Worm (Caenorhabditis elegans) whole organism, L1 larva: ENCODE data around the gene ZC317.7.

Experiments
- C04F5.9 ChIP-seq: sonication (generic microtip); optimal IDR thresholded peaks from 2 replicates; lab custom pipeline; 2016; ENCODE audit warnings: missing genetic modification characterization, missing compliant biosample characterization
- C34B4.2 ChIP-seq: sonication (generic microtip); optimal IDR thresholded peaks from 2 replicates; lab custom pipeline; 2017; ENCODE audit warnings: mild to moderate bottlenecking, missing genetic modification characterization, missing compliant biosample characterization
- F16B12.6 ChIP-seq: fragments of 150-350 bp; optimal IDR thresholded peaks from 2 replicates; lab custom pipeline; 2014; ENCODE audit warnings: missing biosample characterization, missing genetic modification characterization
- aha-1 ChIP-seq: fragments of 150-350 bp; optimal IDR thresholded peaks from 2 replicates; lab custom pipeline; 2014; ENCODE audit warnings: missing biosample characterization, missing genetic modification characterization
- alr-1 ChIP-seq: fragments of 200-800 bp; sonication (Bioruptor generic); optimal IDR thresholded peaks from 2 replicates; lab custom pipeline; 2018; ENCODE audit warnings: borderline replicate concordance, mild to moderate bottlenecking, missing genetic modification characterization, missing compliant biosample characterization
- aly-2 ChIP-seq: fragments of 150-350 bp; optimal IDR thresholded peaks from 2 replicates; lab custom pipeline; 2014; ENCODE audit warnings: missing biosample characterization, missing genetic modification characterization
- blmp-1 ChIP-seq: fragments of 150-350 bp; optimal IDR thresholded peaks from 2 replicates; lab custom pipeline; 2014; ENCODE audit warnings: missing biosample characterization, missing genetic modification characterization
- ceh-8 ChIP-seq: fragments of 200-800 bp; sonication (Bioruptor generic); optimal IDR thresholded peaks from 2 replicates; lab custom pipeline; 2018; ENCODE audit warnings: mild to moderate bottlenecking, missing genetic modification characterization, moderate library complexity, missing compliant biosample characterization
- ceh-90 ChIP-seq: sonication (generic microtip); optimal IDR thresholded peaks from 2 replicates; lab custom pipeline; 2016; ENCODE audit warnings: missing genetic modification characterization, missing compliant biosample characterization
- ces-1 ChIP-seq: fragments of 150-350 bp; optimal IDR thresholded peaks from 2 replicates; lab custom pipeline; 2014; ENCODE audit warnings: missing biosample characterization, missing genetic modification reagents, missing genetic modification characterization
- dpl-1 ChIP-seq, 3 experiments: fragments of 150-350 bp in 2 of 3; sonication (generic microtip) in 1 of 3; optimal IDR thresholded peaks; 2 replicates each; lab custom pipeline; 2014 to 2017; ENCODE audit warnings: missing biosample characterization in 3 of 3, missing genetic modification characterization in 3 of 3, missing genetic modification reagents in 3 of 3
- efl-1 ChIP-seq, 4 experiments: fragments of 150-350 bp; optimal IDR thresholded peaks in 3 of 4; peaks in 1 of 4; 1 replicate in 1 of 4; 2 replicates in 3 of 4; lab custom pipeline; 2014; ENCODE audit warnings: missing biosample characterization in 2 of 4, missing genetic modification characterization in 2 of 4, missing genetic modification reagents in 2 of 4
- egl-13 ChIP-seq: sonication (generic microtip); optimal IDR thresholded peaks from 2 replicates; lab custom pipeline; 2016; ENCODE audit warnings: missing genotype, missing genetic modification reagents, missing genetic modification characterization, missing compliant biosample characterization
- elt-2 ChIP-seq: sonication (generic microtip); optimal IDR thresholded peaks from 2 replicates; lab custom pipeline; 2016; ENCODE audit warnings: missing genetic modification characterization, mild to moderate bottlenecking, inconsistent platforms, missing compliant biosample characterization, missing genetic modification reagents
- elt-3 ChIP-seq, 6 experiments: fragments of 150-350 bp in 1 of 6; sonication (generic microtip); optimal IDR thresholded peaks; 2 replicates each; lab custom pipeline; 2017 to 2018; ENCODE audit warnings: missing biosample characterization in 6 of 6, missing genetic modification characterization in 6 of 6, inconsistent platforms in 1 of 6
- ets-5 ChIP-seq: fragments of 200-800 bp; sonication (Bioruptor generic); IDR thresholded peaks from 2 replicates; pipeline ENCODE4 v1.3.6; 2022; ENCODE audit warnings: missing genetic modification characterization, missing compliant biosample characterization
- fos-1 ChIP-seq: fragments of 150-350 bp; optimal IDR thresholded peaks from 2 replicates; lab custom pipeline; 2014; ENCODE audit warnings: missing biosample characterization, missing genetic modification characterization
- hlh-4 ChIP-seq: sonication (generic microtip); optimal IDR thresholded peaks from 2 replicates; lab custom pipeline; 2016; ENCODE audit warnings: mild to moderate bottlenecking, missing genetic modification characterization, missing compliant biosample characterization
- irx-1 ChIP-seq: sonication (generic microtip); optimal IDR thresholded peaks from 2 replicates; lab custom pipeline; 2016; ENCODE audit warnings: missing genetic modification characterization, missing compliant biosample characterization
- jun-1 ChIP-seq: fragments of 150-350 bp; optimal IDR thresholded peaks from 2 replicates; lab custom pipeline; 2014; ENCODE audit warnings: missing biosample characterization, missing genetic modification reagents, missing genetic modification characterization
- lin-13 ChIP-seq: fragments of 150-350 bp; optimal IDR thresholded peaks from 2 replicates; lab custom pipeline; 2014; ENCODE audit warnings: missing biosample characterization, missing genetic modification reagents, missing genetic modification characterization
- lin-14 ChIP-seq: fragments of 200-800 bp; sonication (Bioruptor generic); optimal IDR thresholded peaks from 2 replicates; lab custom pipeline; 2018; ENCODE audit warnings: mild to moderate bottlenecking, missing genetic modification characterization, moderate library complexity, missing compliant biosample characterization
- lin-35 ChIP-seq, 2 experiments: fragments of 150-350 bp; optimal IDR thresholded peaks; 2 replicates each; lab custom pipeline; 2014; ENCODE audit warnings: missing biosample characterization in 2 of 2, missing genetic modification characterization in 2 of 2, missing genetic modification reagents in 2 of 2
- lin-39 ChIP-seq: fragments of 150-350 bp; optimal IDR thresholded peaks from 2 replicates; lab custom pipeline; 2014; ENCODE audit warnings: missing biosample characterization, missing genetic modification reagents, missing genetic modification characterization
- lsy-2 ChIP-seq, 2 experiments: fragments of 150-350 bp; optimal IDR thresholded peaks; 2 replicates each; lab custom pipeline; 2014; ENCODE audit warnings: missing biosample characterization in 2 of 2, missing genetic modification characterization in 2 of 2
- mab-9 ChIP-seq: fragments of 200-800 bp; sonication (Bioruptor generic); IDR thresholded peaks from 2 replicates; pipeline ENCODE4 v1.3.6; 2022; ENCODE audit warnings: missing genetic modification reagents, missing genetic modification characterization, missing compliant biosample characterization
- mdl-1 ChIP-seq, 2 experiments: fragments of 150-350 bp; optimal IDR thresholded peaks; 2 replicates each; lab custom pipeline; 2014 to 2017; ENCODE audit warnings: missing biosample characterization in 2 of 2, missing genetic modification characterization in 2 of 2, inconsistent platforms in 1 of 2
- mef-2 ChIP-seq: fragments of 150-350 bp; optimal IDR thresholded peaks from 2 replicates; lab custom pipeline; 2014; ENCODE audit warnings: missing biosample characterization, missing genetic modification characterization
- mep-1 ChIP-seq: fragments of 150-350 bp; optimal IDR thresholded peaks from 2 replicates; lab custom pipeline; 2014; ENCODE audit warnings: missing biosample characterization, missing genetic modification characterization
- nhr-12 ChIP-seq: sonication (generic microtip); optimal IDR thresholded peaks from 2 replicates; lab custom pipeline; 2017; ENCODE audit warnings: missing biosample characterization, missing genetic modification characterization
- nhr-20 ChIP-seq: sonication (generic microtip); optimal IDR thresholded peaks from 2 replicates; lab custom pipeline; 2016; ENCODE audit warnings: mild to moderate bottlenecking, missing genetic modification characterization, missing compliant biosample characterization
- nhr-237 ChIP-seq: fragments of 150-350 bp; optimal IDR thresholded peaks from 2 replicates; lab custom pipeline; 2014; ENCODE audit warnings: missing biosample characterization, missing genetic modification characterization
- nhr-28 ChIP-seq: fragments of 150-350 bp; optimal IDR thresholded peaks from 2 replicates; lab custom pipeline; 2014; ENCODE audit warnings: missing biosample characterization, missing genetic modification characterization
- nhr-47 ChIP-seq: sonication (generic microtip); optimal IDR thresholded peaks from 2 replicates; lab custom pipeline; 2016; ENCODE audit warnings: mild to moderate bottlenecking, missing genetic modification characterization, moderate library complexity, missing compliant biosample characterization
- nhr-71 ChIP-seq: sonication (generic microtip); optimal IDR thresholded peaks from 2 replicates; lab custom pipeline; 2016; ENCODE audit warnings: mild to moderate bottlenecking, missing genetic modification characterization, moderate library complexity, missing compliant biosample characterization
- nhr-85 ChIP-seq: sonication (generic microtip); peaks from one replicate; lab custom pipeline; 2016; ENCODE audit warnings: missing genetic modification characterization, inconsistent platforms, missing compliant biosample characterization
- nhr-90 ChIP-seq: sonication (generic microtip); optimal IDR thresholded peaks from 2 replicates; lab custom pipeline; 2016; ENCODE audit warnings: mild to moderate bottlenecking, missing genetic modification characterization, missing compliant biosample characterization; ENCODE audit not compliant: poor library complexity
- pax-3 ChIP-seq: fragments of 200-800 bp; sonication (Bioruptor generic); optimal IDR thresholded peaks from 2 replicates; lab custom pipeline; 2018; ENCODE audit warnings: mild to moderate bottlenecking, missing genetic modification characterization, moderate library complexity, missing compliant biosample characterization
- pqm-1 ChIP-seq: sonication (generic microtip); optimal IDR thresholded peaks from 3 replicates; lab custom pipeline; 2017; ENCODE audit warnings: missing biosample characterization, missing genetic modification characterization
- skn-1 ChIP-seq: fragments of 150-350 bp; optimal IDR thresholded peaks from 2 replicates; lab custom pipeline; 2014; ENCODE audit warnings: missing biosample characterization, missing genetic modification characterization
- snu-23 ChIP-seq: sonication (generic microtip); optimal IDR thresholded peaks from 2 replicates; lab custom pipeline; 2016; ENCODE audit warnings: missing genetic modification characterization, missing compliant biosample characterization
- sup-37 ChIP-seq: fragments of 200-800 bp; sonication (Bioruptor generic); optimal IDR thresholded peaks from 2 replicates; lab custom pipeline; 2018; ENCODE audit warnings: mild to moderate bottlenecking, missing genetic modification characterization, missing compliant biosample characterization
- swsn-7 ChIP-seq: sonication (generic microtip); optimal IDR thresholded peaks from 2 replicates; lab custom pipeline; 2016; ENCODE audit warnings: missing genetic modification characterization, missing compliant biosample characterization
- tbx-2 ChIP-seq: sonication (generic microtip); optimal IDR thresholded peaks from 2 replicates; lab custom pipeline; 2016; ENCODE audit warnings: missing genetic modification characterization, missing compliant biosample characterization
- tlp-1 ChIP-seq: fragments of 150-350 bp; optimal IDR thresholded peaks from 2 replicates; lab custom pipeline; 2014; ENCODE audit warnings: missing biosample characterization, missing genetic modification characterization
- unc-130 ChIP-seq: fragments of 150-350 bp; optimal IDR thresholded peaks from 2 replicates; lab custom pipeline; 2017; ENCODE audit warnings: missing biosample characterization, missing genetic modification characterization, inconsistent platforms
- unc-62 ChIP-seq: fragments of 150-350 bp; optimal IDR thresholded peaks from 2 replicates; lab custom pipeline; 2014; ENCODE audit warnings: missing biosample characterization, missing genetic modification reagents, missing genetic modification characterization
- unc-98 ChIP-seq: fragments of 200-800 bp; sonication (Bioruptor generic); IDR thresholded peaks from 2 replicates; pipeline ENCODE4 v1.3.6; 2022; ENCODE audit warnings: missing genetic modification characterization, missing compliant biosample characterization
- vab-15 ChIP-seq: sonication (generic microtip); optimal IDR thresholded peaks from 2 replicates; lab custom pipeline; 2017; ENCODE audit warnings: missing genotype, mild to moderate bottlenecking, missing genetic modification characterization, missing compliant biosample characterization
- xbp-1 ChIP-seq: sonication (generic microtip); optimal IDR thresholded peaks from 2 replicates; lab custom pipeline; 2016; ENCODE audit warnings: missing genetic modification characterization, missing compliant biosample characterization
- zag-1 ChIP-seq: fragments of 150-350 bp; optimal IDR thresholded peaks from 2 replicates; lab custom pipeline; 2014; ENCODE audit warnings: missing biosample characterization, missing genetic modification characterization
- zip-4 ChIP-seq: fragments of 200-800 bp; sonication (Bioruptor generic); optimal IDR thresholded peaks from 2 replicates; lab custom pipeline; 2018; ENCODE audit warnings: mild to moderate bottlenecking, missing genetic modification characterization, moderate library complexity, missing compliant biosample characterization
- ztf-11 ChIP-seq, 2 experiments: sonication (generic microtip); optimal IDR thresholded peaks; 2 replicates each; lab custom pipeline; 2016 to 2017; ENCODE audit warnings: missing genetic modification characterization in 2 of 2, missing biosample characterization in 1 of 2, missing compliant biosample characterization in 1 of 2

The ZC317.7 gene

ce11 chrV:5433020-5433419 lies 37.8 kb downstream of the ZC317.7 start, which contains the start of gene acl-6:
Gene acl-6 (plus strand): TSS chrV:5433386.
- TF ChIP-seq blmp-1 (tag; lab: Kevin White, UChicago), result peak; percentile 89
- no peak for TF ChIP-seq egl-13 (tag; lab: Kevin White, UChicago)
- no peak for TF ChIP-seq C04F5.9 (tag; lab: Kevin White, UChicago)
- peak; percentile 48 to 90 for TF ChIP-seq efl-1 (optimal IDR thresholded peaks at IDR 0.05; lab: Kevin White, UChicago)
- TF ChIP-seq efl-1 (GFP tag; optimal IDR thresholded peaks at IDR 0.05 in 1 of 2; lab: Kevin White, UChicago), result peak; percentile 89 to 99
- TF ChIP-seq C34B4.2 (tag; lab: Kevin White, UChicago), result no peak
- TF ChIP-seq fos-1 (tag; lab: Kevin White, UChicago), result peak; percentile 15
- no peak for TF ChIP-seq zip-4 (GFP tag; lab: Kevin White, UChicago)
- no peak for TF ChIP-seq ceh-8 (GFP tag; lab: Kevin White, UChicago)
- TF ChIP-seq nhr-85 (tag; lab: Kevin White, UChicago), result peak; percentile 61
- no peak for TF ChIP-seq unc-98 (GFP tag; lab: Robert Waterston, UW)
- TF ChIP-seq vab-15 (tag; lab: Kevin White, UChicago), result no peak
- no peak for TF ChIP-seq tlp-1
- TF ChIP-seq pax-3 (tag; lab: Kevin White, UChicago), result no peak
- peak; percentile 64 for TF ChIP-seq nhr-90 (tag; lab: Kevin White, UChicago)
- TF ChIP-seq jun-1 (tag; lab: Kevin White, UChicago), result peak; percentile 53
- peak; percentile 44 to 76 for TF ChIP-seq lsy-2 (tag; optimal IDR thresholded peaks at IDR 0.05; lab: Kevin White, UChicago)
- no peak for TF ChIP-seq aly-2 (tag; lab: Kevin White, UChicago)
- TF ChIP-seq lin-14 (GFP tag; lab: Kevin White, UChicago), result peak; percentile 59
- no peak for TF ChIP-seq irx-1 (tag; lab: Kevin White, UChicago)
- TF ChIP-seq lin-35 (GFP tag; optimal IDR thresholded peaks at IDR 0.05; lab: Kevin White, UChicago), result peak; percentile 88 to 96
- TF ChIP-seq xbp-1 (tag; lab: Kevin White, UChicago), result peak; percentile 16
- TF ChIP-seq ces-1 (GFP tag; lab: Kevin White, UChicago), result no peak
- TF ChIP-seq mef-2 (tag; lab: Kevin White, UChicago), result no peak
- peak; percentile 11 for TF ChIP-seq swsn-7 (tag; lab: Kevin White, UChicago)
- TF ChIP-seq nhr-47, result peak; percentile 37
- peak; percentile 78 for TF ChIP-seq pqm-1 (tag; lab: Kevin White, UChicago)
- peak; percentile 85 to 91 (median 91) for TF ChIP-seq dpl-1 (GFP tag; optimal IDR thresholded peaks at IDR 0.05; lab: Kevin White, UChicago)
- no peak for TF ChIP-seq aha-1 (tag; lab: Kevin White, UChicago)
- TF ChIP-seq unc-130, result no peak
- no peak for TF ChIP-seq unc-62 (GFP tag; lab: Kevin White, UChicago)
- peak in 1 of 2 experiments; percentile 33 for TF ChIP-seq mdl-1 (tag; optimal IDR thresholded peaks at IDR 0.05; lab: Kevin White, UChicago)
- peak; percentile 68 for TF ChIP-seq snu-23 (GFP tag; lab: Kevin White, UChicago)
- TF ChIP-seq mab-9 (GFP tag; lab: Robert Waterston, UW), result no peak
- TF ChIP-seq ceh-90 (tag; lab: Kevin White, UChicago), result no peak
- TF ChIP-seq skn-1 (tag; lab: Kevin White, UChicago), result peak; percentile 3
- TF ChIP-seq zag-1 (tag; lab: Kevin White, UChicago), result no peak
- TF ChIP-seq mep-1, result peak; percentile 44
- peak; percentile 59 for TF ChIP-seq nhr-71 (tag; lab: Kevin White, UChicago)
- no peak for TF ChIP-seq hlh-4
- no peak for TF ChIP-seq nhr-28 (tag; lab: Kevin White, UChicago)
- TF ChIP-seq F16B12.6 (tag; lab: Kevin White, UChicago), result peak; percentile 10
- TF ChIP-seq tbx-2 (tag; lab: Kevin White, UChicago), result peak; percentile 11
- TF ChIP-seq lin-39 (tag; lab: Kevin White, UChicago), result no peak
- TF ChIP-seq alr-1 (tag; lab: Kevin White, UChicago), result no peak
- TF ChIP-seq sup-37 (GFP tag; lab: Kevin White, UChicago), result no peak
- TF ChIP-seq nhr-12, result no peak
- no peak for TF ChIP-seq ztf-11 (tag; optimal IDR thresholded peaks at IDR 0.05; lab: Kevin White, UChicago)
- TF ChIP-seq lin-13 (GFP tag; lab: Kevin White, UChicago), result peak; percentile 25
- TF ChIP-seq elt-3 (tag; optimal IDR thresholded peaks at IDR 0.05; lab: Kevin White, UChicago), result peak in 4 of 6 experiments; percentile 39 to 79 (median 68)
- TF ChIP-seq nhr-20 (tag; lab: Kevin White, UChicago), result peak; percentile 80
- TF ChIP-seq elt-2, result peak; percentile 97
- TF ChIP-seq ets-5, result no peak
- no peak for TF ChIP-seq nhr-237 (tag; lab: Kevin White, UChicago)
